Worm (Caenorhabditis elegans) whole organism, L3 larva: ENCODE measurements around the gene B0035.13.

ENCODE experiments used
- aly-2 ChIP-seq: fragments of 150-350 bp; optimal IDR thresholded peaks from 2 replicates; lab custom pipeline; 2014; ENCODE audit warnings: missing biosample characterization, missing genetic modification characterization
- jun-1 ChIP-seq: fragments of 150-350 bp; optimal IDR thresholded peaks from 2 replicates; lab custom pipeline; 2014; ENCODE audit warnings: missing biosample characterization, missing genetic modification reagents, missing genetic modification characterization
- nfya-1 ChIP-seq: sonication (generic microtip); optimal IDR thresholded peaks from 2 replicates; lab custom pipeline; 2017; ENCODE audit warnings: missing genetic modification characterization, mild to moderate bottlenecking, missing compliant biosample characterization, antibody characterized with exemption, moderate library complexity; ENCODE audit not compliant: insufficient read depth
- nhr-11 ChIP-seq: fragments of 150-350 bp; optimal IDR thresholded peaks from 2 replicates; lab custom pipeline; 2014; ENCODE audit warnings: missing biosample characterization, missing genetic modification characterization
- nhr-25 ChIP-seq: sonication (generic microtip); optimal IDR thresholded peaks from 2 replicates; lab custom pipeline; 2017; ENCODE audit warnings: missing biosample characterization, missing genetic modification characterization
- nhr-76 ChIP-seq: fragments of 150-350 bp; sonication (generic microtip); optimal IDR thresholded peaks from 5 replicates; lab custom pipeline; 2014; ENCODE audit warnings: missing biosample characterization, missing genetic modification characterization
- pha-4 ChIP-seq: fragments of 150-350 bp; optimal IDR thresholded peaks from 2 replicates; lab custom pipeline; 2014; ENCODE audit warnings: missing biosample characterization, missing genetic modification reagents, missing genetic modification characterization
- sea-2 ChIP-seq: fragments of 150-350 bp; sonication (generic microtip); optimal IDR thresholded peaks from 4 replicates; lab custom pipeline; 2014; ENCODE audit warnings: missing biosample characterization, missing genetic modification reagents, missing genetic modification characterization
- unc-62 ChIP-seq: fragments of 150-350 bp; sonication (generic microtip); optimal IDR thresholded peaks from 4 replicates; lab custom pipeline; 2014; ENCODE audit warnings: missing biosample characterization, missing genetic modification reagents, missing genetic modification characterization

DNA sequence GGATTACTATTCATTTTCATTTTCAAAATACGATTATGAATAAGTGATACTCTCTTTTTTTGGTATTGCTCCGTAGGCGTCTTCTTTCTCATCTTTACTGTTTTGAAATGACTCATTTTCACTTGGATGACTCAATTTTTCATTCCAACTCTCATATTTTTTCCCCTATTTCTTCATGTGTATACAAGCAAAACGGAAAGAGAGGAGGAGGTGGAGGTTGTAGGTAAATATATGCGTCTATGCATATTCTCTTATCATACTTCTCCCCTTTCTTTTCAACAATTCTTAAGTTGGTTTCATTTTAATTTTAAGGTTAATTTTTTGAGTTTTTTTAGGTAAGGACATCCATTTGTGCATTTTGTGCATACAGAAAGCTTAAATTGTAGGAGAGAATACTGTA is 20.4 kb downstream of the B0035.13 start:
- TF ChIP-seq nfya-1: no peak
- no peak for TF ChIP-seq aly-2 (tag; lab: Kevin White, UChicago)
- TF ChIP-seq nhr-76 (tag; lab: Kevin White, UChicago): no peak
- TF ChIP-seq unc-62 (GFP tag; lab: Kevin White, UChicago): no peak
- no peak for TF ChIP-seq sea-2 (GFP tag; lab: Kevin White, UChicago)
- TF ChIP-seq pha-4 (tag; lab: Kevin White, UChicago): peak; percentile 46
- TF ChIP-seq nhr-11 (tag; lab: Kevin White, UChicago): no peak
- TF ChIP-seq jun-1 (tag; lab: Kevin White, UChicago): no peak
- TF ChIP-seq nhr-25: no peak
